Worm (Caenorhabditis elegans) whole organism, early embryonic: ENCODE measurements around the gene clec-7.
"Not testable (repeated sequence)": the region's sequence is repeated elsewhere in the genome, so short reads cannot be mapped to it uniquely, and the experiment has no call there.

Experiments
- B0310.2 ChIP-seq: sonication (generic microtip); optimal IDR thresholded peaks from 2 replicates; lab custom pipeline; 2016; ENCODE audit warnings: mild to moderate bottlenecking, missing genetic modification characterization, missing compliant biosample characterization
- F13C5.2 ChIP-seq: sonication (generic microtip); optimal IDR thresholded peaks from 2 replicates; lab custom pipeline; 2017; ENCODE audit warnings: mild to moderate bottlenecking, missing genetic modification characterization, inconsistent platforms, missing compliant biosample characterization
- aly-1 ChIP-seq: sonication (generic microtip); optimal IDR thresholded peaks from 2 replicates; lab custom pipeline; 2016; ENCODE audit warnings: missing genetic modification characterization, missing compliant biosample characterization
- ama-1 ChIP-seq: fragments of 150-350 bp; optimal IDR thresholded peaks from 2 replicates; lab custom pipeline; 2014
- ceh-13 ChIP-seq: fragments of 200-800 bp; sonication (Bioruptor generic); optimal IDR thresholded peaks from 2 replicates; lab custom pipeline; 2018; ENCODE audit warnings: mild to moderate bottlenecking, missing genetic modification characterization, missing compliant biosample characterization
- ceh-36 ChIP-seq: sonication (generic microtip); optimal IDR thresholded peaks from 2 replicates; lab custom pipeline; 2016; ENCODE audit warnings: missing genetic modification characterization, inconsistent platforms, missing compliant biosample characterization
- ets-7 ChIP-seq: sonication (generic microtip); optimal IDR thresholded peaks from 2 replicates; lab custom pipeline; 2016; ENCODE audit warnings: missing genotype, missing genetic modification characterization, missing compliant biosample characterization
- flt-1 ChIP-seq: fragments of 200-800 bp; sonication (Bioruptor generic); IDR thresholded peaks from 2 replicates; pipeline ENCODE4 v1.3.6; 2022; ENCODE audit warnings: missing genetic modification characterization, missing compliant biosample characterization
- hmbx-1 ChIP-seq: sonication (generic microtip); optimal IDR thresholded peaks from 2 replicates; lab custom pipeline; 2016; ENCODE audit warnings: mild to moderate bottlenecking, missing genetic modification characterization, missing compliant biosample characterization
- hmg-4 ChIP-seq: fragments of 200-800 bp; sonication (Bioruptor generic); optimal IDR thresholded peaks from 2 replicates; lab custom pipeline; 2018; ENCODE audit warnings: mild to moderate bottlenecking, missing genetic modification characterization, missing compliant biosample characterization
- hnd-1 ChIP-seq: sonication (generic microtip); optimal IDR thresholded peaks from 2 replicates; lab custom pipeline; 2016; ENCODE audit warnings: missing genetic modification characterization, missing compliant biosample characterization
- pes-1 ChIP-seq: fragments of 200-800 bp; sonication (Bioruptor generic); IDR thresholded peaks from 2 replicates; pipeline ENCODE4 v1.3.6; 2022; ENCODE audit warnings: missing genetic modification reagents, missing genetic modification characterization, missing compliant biosample characterization
- scrt-1 ChIP-seq: fragments of 200-800 bp; sonication (Bioruptor generic); IDR thresholded peaks from 2 replicates; pipeline ENCODE4 v1.3.6; 2022; ENCODE audit warnings: missing genetic modification characterization, missing compliant biosample characterization
- sea-1 ChIP-seq: fragments of 200-800 bp; sonication (Bioruptor generic); conservative IDR thresholded peaks from 2 replicates; pipeline ENCODE4 v1.3.6; 2022; ENCODE audit warnings: missing genetic modification characterization, missing compliant biosample characterization
- tbx-11 ChIP-seq: fragments of 200-800 bp; sonication (Bioruptor generic); IDR thresholded peaks from 2 replicates; pipeline ENCODE4 v1.3.6; 2022; ENCODE audit warnings: missing genetic modification characterization, missing compliant biosample characterization
- tbx-37 ChIP-seq: fragments of 200-800 bp; sonication (Bioruptor generic); conservative IDR thresholded peaks from 2 replicates; pipeline ENCODE4 v1.3.6; 2022; ENCODE audit warnings: missing genetic modification reagents, missing genetic modification characterization, missing compliant biosample characterization
- tra-4 ChIP-seq: sonication (generic microtip); optimal IDR thresholded peaks from 2 replicates; lab custom pipeline; 2017; ENCODE audit warnings: missing genetic modification characterization, missing compliant biosample characterization

clec-7 gene

ce11 chrV:7298463-7298862 lies 29.7 kb upstream of the clec-7 start, which contains the start of gene F07G11.3:
TSS of gene F07G11.3 (plus strand) at chrV:7298763.
- TF ChIP-seq ets-7 (no peak), tbx-37 (GFP tag; lab: Robert Waterston, UW) (no peak), ceh-13 (GFP tag; lab: Kevin White, UChicago) (no peak), sea-1 (GFP tag; lab: Robert Waterston, UW) (no peak), tbx-11 (GFP tag; lab: Robert Waterston, UW) (no peak), hmbx-1 (tag; lab: Kevin White, UChicago) (no peak), pes-1 (GFP tag; lab: Robert Waterston, UW) (no peak), hmg-4 (GFP tag; lab: Kevin White, UChicago) (no peak), flt-1 (GFP tag; lab: Robert Waterston, UW) (no peak), scrt-1 (GFP tag; lab: Robert Waterston, UW) (no peak), ceh-36 (tag; lab: Kevin White, UChicago) (no peak), aly-1 (tag; lab: Kevin White, UChicago) (no peak), ama-1 (lab: Kevin White, UChicago) (no peak), B0310.2 (tag; lab: Kevin White, UChicago) (no peak), hnd-1 (tag; lab: Kevin White, UChicago) (no peak), F13C5.2 (no peak)

- not testable (repeated sequence) for TF ChIP-seq F13C5.2; ets-7; ceh-13 (GFP tag; lab: Kevin White, UChicago)
These were observed 23.7 kb upstream of the clec-7 start, which contains the start of gene F07G11.2 for ce11 chrV:7304506-7304905. TSS of gene F07G11.2 (plus strand) at chrV:7304806.

- TF ChIP-seq tbx-37 (GFP tag; lab: Robert Waterston, UW) (no peak), sea-1 (GFP tag; lab: Robert Waterston, UW) (no peak), ceh-36 (tag; lab: Kevin White, UChicago) (no peak), tra-4 (tag; lab: Kevin White, UChicago) (no peak), tbx-11 (GFP tag; lab: Robert Waterston, UW) (no peak), scrt-1 (GFP tag; lab: Robert Waterston, UW) (no peak), ama-1 (lab: Kevin White, UChicago) (no peak)
These were observed 21.1 kb upstream of the clec-7 start, which contains the start of gene F07G11.1 for ce11 chrV:7307089-7307488. TSS of gene F07G11.1 (plus strand) at chrV:7307389.

ce11 chrV:7313233-7313632 lies 15.0 kb upstream of the clec-7 start, which contains the start of gene srx-6:
TSS of gene srx-6 (minus strand) at chrV:7313333.
- TF ChIP-seq B0310.2 (tag; lab: Kevin White, UChicago) (no peak), tbx-11 (GFP tag; lab: Robert Waterston, UW) (no peak), hnd-1 (tag; lab: Kevin White, UChicago) (no peak), ceh-36 (tag; lab: Kevin White, UChicago) (no peak), tra-4 (tag; lab: Kevin White, UChicago) (no peak), hmbx-1 (tag; lab: Kevin White, UChicago) (no peak), ets-7 (no peak), ceh-13 (GFP tag; lab: Kevin White, UChicago) (no peak), tbx-37 (GFP tag; lab: Robert Waterston, UW) (no peak), pes-1 (GFP tag; lab: Robert Waterston, UW) (no peak), F13C5.2 (no peak), sea-1 (GFP tag; lab: Robert Waterston, UW) (no peak), aly-1 (tag; lab: Kevin White, UChicago) (no peak), scrt-1 (GFP tag; lab: Robert Waterston, UW) (no peak), hmg-4 (GFP tag; lab: Kevin White, UChicago) (no peak), ama-1 (lab: Kevin White, UChicago) (no peak), flt-1 (GFP tag; lab: Robert Waterston, UW) (no peak)

ce11 chrV:7320909-7321308 lies 7.3 kb upstream of the clec-7 start, which contains the start of gene lmd-4:
TSS of gene lmd-4 (minus strand) at chrV:7321009.
- TF ChIP-seq tra-4 (tag; lab: Kevin White, UChicago) = no peak
- no peak for TF ChIP-seq hnd-1 (tag; lab: Kevin White, UChicago)
- no peak for TF ChIP-seq aly-1 (tag; lab: Kevin White, UChicago)
- no peak for TF ChIP-seq scrt-1 (GFP tag; lab: Robert Waterston, UW)

ce11 chrV:7321915-7322314 lies 6.3 kb upstream of the clec-7 start, which contains the start of gene F10G2.10:
TSS of gene F10G2.10 (plus strand) at chrV:7322215.
- TF ChIP-seq tra-4 (tag; lab: Kevin White, UChicago) = no peak
- no peak for TF ChIP-seq F13C5.2
- TF ChIP-seq B0310.2 (tag; lab: Kevin White, UChicago) = no peak
- TF ChIP-seq ceh-36 (tag; lab: Kevin White, UChicago) = no peak
- TF ChIP-seq ets-7 = no peak
- no peak for TF ChIP-seq pes-1 (GFP tag; lab: Robert Waterston, UW)
- TF ChIP-seq ceh-13 (GFP tag; lab: Kevin White, UChicago) = no peak
- no peak for TF ChIP-seq hnd-1 (tag; lab: Kevin White, UChicago)
- TF ChIP-seq tbx-11 (GFP tag; lab: Robert Waterston, UW) = no peak
- no peak for TF ChIP-seq flt-1 (GFP tag; lab: Robert Waterston, UW)
- TF ChIP-seq tbx-37 (GFP tag; lab: Robert Waterston, UW) = no peak
- no peak for TF ChIP-seq aly-1 (tag; lab: Kevin White, UChicago)
- no peak for TF ChIP-seq scrt-1 (GFP tag; lab: Robert Waterston, UW)
- no peak for TF ChIP-seq hmbx-1 (tag; lab: Kevin White, UChicago)
- no peak for TF ChIP-seq ama-1 (lab: Kevin White, UChicago)
- TF ChIP-seq hmg-4 (GFP tag; lab: Kevin White, UChicago) = no peak
- TF ChIP-seq sea-1 (GFP tag; lab: Robert Waterston, UW) = no peak

ce11 chrV:7325285-7325684 lies 2.9 kb upstream of the clec-7 start, which contains the start of gene srx-92:
TSS of gene srx-92 (minus strand) at chrV:7325385.
- TF ChIP-seq flt-1 (GFP tag; lab: Robert Waterston, UW) = no peak
- no peak for TF ChIP-seq ceh-36 (tag; lab: Kevin White, UChicago)
- no peak for TF ChIP-seq scrt-1 (GFP tag; lab: Robert Waterston, UW)
- TF ChIP-seq pes-1 (GFP tag; lab: Robert Waterston, UW) = no peak
- no peak for TF ChIP-seq tra-4 (tag; lab: Kevin White, UChicago)
- TF ChIP-seq F13C5.2 = no peak
- TF ChIP-seq ceh-13 (GFP tag; lab: Kevin White, UChicago) = no peak
- no peak for TF ChIP-seq hnd-1 (tag; lab: Kevin White, UChicago)
- no peak for TF ChIP-seq sea-1 (GFP tag; lab: Robert Waterston, UW)
